Worm (Caenorhabditis elegans): ENCODE data around the gene clec-25.

clec-25 gene

ce11 chrV:16873642-16874041, 30.6 kb downstream of the clec-25 start, which contains the start of gene srw-23:
TSS of gene srw-23 (plus strand) at chrV:16873942.
- no peak for TF ChIP-seq dmd-6 (GFP tag; IDR thresholded peaks at IDR 0.05)
- TF ChIP-seq unc-62 (GFP tag; optimal IDR thresholded peaks at IDR 0.05 in 1 of 2) = peak in 1 of 2 experiments; percentile 28
- TF ChIP-seq unc-62 (tag; optimal IDR thresholded peaks at IDR 0.05) = no peak

ce11 chrV:16874966-16875365, 31.9 kb downstream of the clec-25 start, which contains the start of gene F49A5.10:
TSS of gene F49A5.10 (plus strand) at chrV:16875266.
- TF ChIP-seq D1046.2 (GFP tag; IDR thresholded peaks at IDR 0.05) = no peak

- no peak for TF ChIP-seq lin-39 (tag; optimal IDR thresholded peaks at IDR 0.05)
- TF ChIP-seq unc-62 (GFP tag; optimal IDR thresholded peaks at IDR 0.05 in 1 of 2) = peak in 1 of 2 experiments; percentile 94
- no peak for TF ChIP-seq unc-62 (tag; optimal IDR thresholded peaks at IDR 0.05)
Observed at ce11 chrV:16879532-16879931, 36.5 kb downstream of the clec-25 start.

- TF ChIP-seq spr-1 (tag; optimal IDR thresholded peaks at IDR 0.05) = no peak
- TF ChIP-seq nhr-102 (tag; optimal IDR thresholded peaks at IDR 0.05) = no peak
- TF ChIP-seq madf-9 (GFP tag; conservative IDR thresholded peaks at IDR 0.05) = no peak
Observed at ce11 chrV:16880054-16880453, 37.0 kb downstream of the clec-25 start, which contains the start of gene F09C6.3. TSS of gene F09C6.3 (minus strand) at chrV:16880154.

ce11 chrV:16880679-16881078, 37.6 kb downstream of the clec-25 start, which contains the start of gene F09C6.14:
TSS of gene F09C6.14 (plus strand) at chrV:16880979.
- TF ChIP-seq ceh-82 (tag; optimal IDR thresholded peaks at IDR 0.05) = no peak
- TF ChIP-seq nhr-237 (tag; optimal IDR thresholded peaks at IDR 0.05) = no peak
- TF ChIP-seq ama-1 (optimal IDR thresholded peaks at IDR 0.05) = no peak
- no peak for TF ChIP-seq mep-1 (tag; optimal IDR thresholded peaks at IDR 0.05)
- no peak for TF ChIP-seq daf-12 (tag; optimal IDR thresholded peaks at IDR 0.05)
- TF ChIP-seq aly-2 (tag; optimal IDR thresholded peaks at IDR 0.05) = no peak
- no peak for TF ChIP-seq daf-19 (GFP tag; conservative IDR thresholded peaks at IDR 0.05)
- TF ChIP-seq pqm-1 (tag; optimal IDR thresholded peaks at IDR 0.05) = no peak
- TF ChIP-seq Y105C5A.15 (GFP tag; IDR thresholded peaks at IDR 0.05) = no peak
- TF ChIP-seq attf-4 (tag; optimal IDR thresholded peaks at IDR 0.05) = no peak
- TF ChIP-seq spr-3 (GFP tag; optimal IDR thresholded peaks at IDR 0.05) = no peak
- no peak for TF ChIP-seq arid-1 (GFP tag; conservative IDR thresholded peaks at IDR 0.05)
- TF ChIP-seq lin-38 (GFP tag; IDR thresholded peaks at IDR 0.05) = no peak
- TF ChIP-seq lin-29 (GFP tag; IDR thresholded peaks at IDR 0.05) = no peak
- no peak for TF ChIP-seq rbr-2 (tag; optimal IDR thresholded peaks at IDR 0.05)

ce11 chrV:16882260-16882918, 39.3 kb downstream of the clec-25 start, which contains the start of the genes F09C6.11 and F09C6.12:
TSS of gene F09C6.11 (minus strand) at chrV:16882310.
TSS of gene F09C6.12 (plus strand) at chrV:16882868.
- TF ChIP-seq saeg-2 (GFP tag; IDR thresholded peaks at IDR 0.05) (no peak), pha-4 (GFP tag; IDR thresholded peaks at IDR 0.05) (no peak), pha-4 (tag; optimal IDR thresholded peaks at IDR 0.05) (peak; percentile 27), mdl-1 (tag; optimal IDR thresholded peaks at IDR 0.05) (no peak), lin-13 (GFP tag; optimal IDR thresholded peaks at IDR 0.05) (no peak), nhr-48 (tag; optimal IDR thresholded peaks at IDR 0.05) (no peak), fos-1 (tag; optimal IDR thresholded peaks at IDR 0.05) (no peak), F37D6.2 (tag; optimal IDR thresholded peaks at IDR 0.05) (no peak)
